Fruit fly (Drosophila melanogaster) whole organism, embryonic: ENCODE data around the gene Pgm1.

Experiments used
- B-H2 ChIP-seq: fragments of 200-800 bp; sonication (Bioruptor generic); optimal IDR thresholded peaks from 2 replicates; lab custom pipeline; 2018; ENCODE audit warnings: missing biosample characterization, mild to moderate bottlenecking, missing genetic modification characterization
- CG1024 ChIP-seq: fragments of 200-800 bp; sonication (Bioruptor generic); IDR thresholded peaks from 2 replicates; pipeline ENCODE4 v1.3.6; 2022; ENCODE audit warnings: missing biosample characterization, missing genetic modification characterization
- CG11398 ChIP-seq: fragments of 200-800 bp; sonication (Bioruptor generic); optimal IDR thresholded peaks from 2 replicates; lab custom pipeline; 2016; ENCODE audit warnings: missing biosample characterization, missing genetic modification characterization
- CG12299 ChIP-seq: fragments of 200-800 bp; sonication (Bioruptor generic); optimal IDR thresholded peaks from 2 replicates; lab custom pipeline; 2018; ENCODE audit warnings: missing biosample characterization, mild to moderate bottlenecking, missing genetic modification characterization
- CG12769 ChIP-seq: fragments of 200-800 bp; sonication (Bioruptor generic); optimal IDR thresholded peaks from 2 replicates; lab custom pipeline; 2019; ENCODE audit warnings: missing biosample characterization, mild to moderate bottlenecking, missing genetic modification characterization, moderate library complexity
- CG13894 ChIP-seq: fragments of 200-800 bp; sonication (Bioruptor generic); optimal IDR thresholded peaks from 3 replicates; lab custom pipeline; 2018; ENCODE audit warnings: missing biosample characterization, mild to moderate bottlenecking, missing genetic modification characterization, moderate library complexity
- CG15073 ChIP-seq: fragments of 200-800 bp; sonication (Bioruptor generic); optimal IDR thresholded peaks from 2 replicates; lab custom pipeline; 2016; ENCODE audit warnings: missing biosample characterization, missing genetic modification characterization
- CG1832 ChIP-seq: fragments of 200-800 bp; sonication (Bioruptor generic); optimal IDR thresholded peaks from 2 replicates; lab custom pipeline; 2017; ENCODE audit warnings: missing biosample characterization, mild to moderate bottlenecking, missing genetic modification characterization, inconsistent platforms
- CG2712 ChIP-seq: fragments of 200-800 bp; optimal IDR thresholded peaks from 3 replicates; lab custom pipeline; 2019; ENCODE audit warnings: missing biosample characterization, mild to moderate bottlenecking, missing genetic modification characterization, moderate library complexity
- CG32532 ChIP-seq: fragments of 200-800 bp; sonication (Bioruptor generic); IDR thresholded peaks from 2 replicates; pipeline ENCODE4 v1.3.6; 2022; ENCODE audit warnings: missing biosample characterization, missing genetic modification characterization
- CG3726 ChIP-seq: fragments of 200-800 bp; sonication (Bioruptor generic); IDR thresholded peaks from 3 replicates; pipeline ENCODE4, ENCODE4 v1.3.6; 2022; ENCODE audit warnings: missing biosample characterization, missing genetic modification characterization
- CG42726 ChIP-seq: fragments of 200-800 bp; sonication (Bioruptor generic); IDR thresholded peaks from 2 replicates; pipeline ENCODE4 v1.3.6; 2022; ENCODE audit warnings: missing biosample characterization, missing genetic modification characterization; ENCODE audit not compliant: partially characterized antibody
- CG4404 ChIP-seq: fragments of 200-800 bp; sonication (Bioruptor generic); IDR thresholded peaks from 2 replicates; pipeline ENCODE4 v1.3.6; 2022; ENCODE audit warnings: missing biosample characterization, missing genetic modification characterization
- CG4424 ChIP-seq: fragments of 200-800 bp; sonication (Bioruptor generic); optimal IDR thresholded peaks from 3 replicates; lab custom pipeline; 2016; ENCODE audit warnings: missing biosample characterization, missing genetic modification characterization
- CG6683 ChIP-seq: fragments of 200-800 bp; sonication (Bioruptor generic); optimal IDR thresholded peaks from 2 replicates; lab custom pipeline; 2017; ENCODE audit warnings: missing biosample characterization, mild to moderate bottlenecking, missing genetic modification characterization, missing genetic modification reagents
- CG6689 ChIP-seq: fragments of 200-800 bp; sonication (Bioruptor generic); IDR thresholded peaks from 2 replicates; pipeline ENCODE4 v1.3.6; 2022; ENCODE audit warnings: missing biosample characterization, missing genetic modification characterization
- CG6854 ChIP-seq: fragments of 200-800 bp; sonication (Bioruptor generic); optimal IDR thresholded peaks from 3 replicates; lab custom pipeline; 2017; ENCODE audit warnings: missing biosample characterization, mild to moderate bottlenecking, missing genetic modification characterization
- D19A ChIP-seq: fragments of 200-800 bp; optimal IDR thresholded peaks from 3 replicates; lab custom pipeline; 2019; ENCODE audit warnings: missing biosample characterization, mild to moderate bottlenecking, missing genetic modification characterization, moderate library complexity
- Dbx ChIP-seq: fragments of 200-800 bp; sonication (Bioruptor generic); IDR thresholded peaks from 3 replicates; pipeline ENCODE4 v1.3.6; 2022; ENCODE audit warnings: missing biosample characterization, missing genetic modification characterization
- Drgx ChIP-seq: fragments of 200-800 bp; sonication (Bioruptor generic); IDR thresholded peaks from 2 replicates; pipeline ENCODE4 v1.3.6; 2022; ENCODE audit warnings: missing biosample characterization, missing genetic modification characterization
- HLHmδ ChIP-seq: fragments of 200-800 bp; sonication (Bioruptor generic); optimal IDR thresholded peaks from 2 replicates; lab custom pipeline; 2018; ENCODE audit warnings: missing biosample characterization, mild to moderate bottlenecking, missing genetic modification characterization, moderate library complexity
- MBD-R2 ChIP-seq: fragments of 200-800 bp; sonication (Bioruptor generic); IDR thresholded peaks from 2 replicates; pipeline ENCODE4 v1.3.6; 2022; ENCODE audit warnings: missing biosample characterization, missing genetic modification characterization
- Med ChIP-seq: fragments of 200-800 bp; sonication (Bioruptor generic); peaks from one replicate; lab custom pipeline; 2016; ENCODE audit warnings: missing biosample characterization, missing genetic modification characterization, mild to moderate bottlenecking, inconsistent platforms, moderate library complexity
- Pdp1 ChIP-seq, 2 experiments: fragments of 200-800 bp; sonication (Bioruptor generic); optimal IDR thresholded peaks; 3 replicates each; lab custom pipeline; 2016; ENCODE audit warnings: missing biosample characterization in 2 of 2, missing genetic modification characterization in 2 of 2, mild to moderate bottlenecking in 1 of 2, moderate library complexity in 1 of 2
- Six4 ChIP-seq: fragments of 200-800 bp; sonication (Bioruptor generic); optimal IDR thresholded peaks from 2 replicates; lab custom pipeline; 2016; ENCODE audit warnings: missing biosample characterization, missing genetic modification characterization
- Sry-δ ChIP-seq: fragments of 200-800 bp; sonication (Bioruptor generic); optimal IDR thresholded peaks from 2 replicates; lab custom pipeline; 2016; ENCODE audit warnings: missing biosample characterization, missing genetic modification characterization
- Ssrp ChIP-seq: fragments of 200-800 bp; sonication (Bioruptor generic); optimal IDR thresholded peaks from 2 replicates; lab custom pipeline; 2018; ENCODE audit warnings: missing biosample characterization, mild to moderate bottlenecking, missing genetic modification characterization, moderate library complexity
- YL-1 ChIP-seq: fragments of 200-800 bp; sonication (Bioruptor generic); optimal IDR thresholded peaks from 3 replicates; lab custom pipeline; 2017; ENCODE audit warnings: missing biosample characterization, mild to moderate bottlenecking, missing genetic modification characterization
- btn ChIP-seq: fragments of 200-800 bp; sonication (Bioruptor generic); optimal IDR thresholded peaks from 2 replicates; lab custom pipeline; 2016; ENCODE audit warnings: missing biosample characterization, missing genetic modification characterization
- cg ChIP-seq: fragments of 200-800 bp; sonication (Bioruptor generic); optimal IDR thresholded peaks from 3 replicates; lab custom pipeline; 2019; ENCODE audit warnings: missing biosample characterization, mild to moderate bottlenecking, missing genetic modification characterization, moderate library complexity
- corto ChIP-seq: fragments of 200-800 bp; sonication (Bioruptor generic); optimal IDR thresholded peaks from 2 replicates; lab custom pipeline; 2016; ENCODE audit warnings: missing biosample characterization, mild to moderate bottlenecking, missing genetic modification characterization, moderate library complexity
- emc ChIP-seq: fragments of 200-800 bp; sonication (Bioruptor generic); optimal IDR thresholded peaks from 2 replicates; lab custom pipeline; 2016; ENCODE audit warnings: missing biosample characterization, missing genetic modification characterization
- eyg ChIP-seq: fragments of 200-800 bp; sonication (Bioruptor generic); optimal IDR thresholded peaks from 3 replicates; lab custom pipeline; 2016; ENCODE audit warnings: missing biosample characterization, missing genetic modification characterization
- gfzf ChIP-seq: fragments of 200-800 bp; sonication (Bioruptor generic); optimal IDR thresholded peaks from 2 replicates; lab custom pipeline; 2016; ENCODE audit warnings: missing biosample characterization, mild to moderate bottlenecking, missing genetic modification characterization, moderate library complexity
- jumu ChIP-seq: fragments of 200-800 bp; sonication (Bioruptor generic); optimal IDR thresholded peaks from 3 replicates; lab custom pipeline; 2016; ENCODE audit warnings: missing biosample characterization, missing genetic modification characterization
- lab ChIP-seq: fragments of 200-800 bp; sonication (Bioruptor generic); optimal IDR thresholded peaks from 3 replicates; lab custom pipeline; 2017; ENCODE audit warnings: missing biosample characterization, missing genetic modification characterization, mild to moderate bottlenecking, moderate library complexity, missing genetic modification reagents
- pb ChIP-seq: fragments of 200-800 bp; sonication (Bioruptor generic); optimal IDR thresholded peaks from 3 replicates; lab custom pipeline; 2016; ENCODE audit warnings: missing biosample characterization, missing genetic modification characterization
- phol ChIP-seq: fragments of 200-800 bp; sonication (Bioruptor generic); optimal IDR thresholded peaks from 3 replicates; lab custom pipeline; 2018; ENCODE audit warnings: missing biosample characterization, mild to moderate bottlenecking, missing genetic modification characterization, moderate library complexity
- pros ChIP-seq: fragments of 200-800 bp; sonication (Bioruptor generic); optimal IDR thresholded peaks from 3 replicates; lab custom pipeline; 2019; ENCODE audit warnings: missing biosample characterization, mild to moderate bottlenecking, missing genetic modification characterization, moderate library complexity
- repo ChIP-seq: fragments of 200-800 bp; sonication (Bioruptor generic); optimal IDR thresholded peaks from 2 replicates; lab custom pipeline; 2016; ENCODE audit warnings: missing biosample characterization, missing genetic modification characterization
- scrt ChIP-seq: fragments of 200-800 bp; sonication (Bioruptor generic); optimal IDR thresholded peaks from 2 replicates; lab custom pipeline; 2018; ENCODE audit warnings: missing biosample characterization, mild to moderate bottlenecking, missing genetic modification characterization, moderate library complexity
- sens ChIP-seq: fragments of 200-800 bp; sonication (Bioruptor generic); peaks from one replicate; lab custom pipeline; 2016; ENCODE audit warnings: missing biosample characterization, missing genetic modification characterization
- sqz ChIP-seq: fragments of 200-800 bp; sonication (Bioruptor generic); optimal IDR thresholded peaks from 3 replicates; lab custom pipeline; 2018; ENCODE audit warnings: missing biosample characterization, mild to moderate bottlenecking, missing genetic modification characterization
- stwl ChIP-seq: fragments of 200-800 bp; sonication (Bioruptor generic); optimal IDR thresholded peaks from 3 replicates; lab custom pipeline; 2018; ENCODE audit warnings: missing biosample characterization, mild to moderate bottlenecking, missing genetic modification characterization, moderate library complexity
- wdn ChIP-seq: fragments of 200-800 bp; sonication (Bioruptor generic); IDR thresholded peaks from 2 replicates; pipeline ENCODE4 v1.3.6; 2022; ENCODE audit warnings: missing biosample characterization, missing genetic modification characterization
- z ChIP-seq: fragments of 200-800 bp; sonication (Bioruptor generic); IDR thresholded peaks from 3 replicates; pipeline ENCODE4 v1.3.6; 2022; ENCODE audit warnings: missing biosample characterization, missing genetic modification characterization

The Pgm1 gene

DNA sequence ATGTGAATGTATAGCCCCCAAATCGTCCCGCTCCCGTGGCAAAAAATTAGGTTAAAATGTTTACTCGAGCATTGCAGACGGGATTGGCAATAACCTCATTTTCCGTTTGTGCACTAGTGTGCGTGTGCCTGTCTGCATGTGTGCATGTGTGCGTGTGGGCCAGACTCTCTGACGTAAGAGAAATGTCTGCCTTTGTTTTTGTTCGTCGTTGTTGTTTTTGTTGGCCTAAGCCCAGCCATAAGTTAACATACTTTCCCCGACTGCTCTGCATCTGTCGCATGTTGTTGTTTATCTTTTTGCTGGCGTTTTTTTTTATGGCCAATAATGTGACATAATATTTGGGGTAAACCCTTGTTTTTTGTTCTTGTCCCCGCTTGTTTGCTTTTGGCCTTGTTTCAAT is 17.0 kb upstream of the Pgm1 start (continued):
- TF ChIP-seq YL-1 (GFP tag; lab: Kevin White, UChicago) (no peak), CG3726 (0 out of 3 replicates have a peak, but pooled peaks have one; percentile 52), CG42726 (no peak), CG1024 (GFP tag; lab: Robert Waterston, UW) (no peak), pb (GFP tag; lab: Kevin White, UChicago) (no peak), z (GFP tag; lab: Robert Waterston, UW) (no peak), D19A (tag; lab: Kevin White, UChicago) (no peak), CG13894 (peak; percentile 19), stwl (tag; lab: Kevin White, UChicago) (no peak), corto (GFP tag; lab: Kevin White, UChicago) (no peak), Ssrp (tag; lab: Kevin White, UChicago) (no peak), sens (GFP tag; lab: Kevin White, UChicago) (no peak), pros (no peak), jumu (GFP tag; lab: Kevin White, UChicago) (no peak), CG11398 (GFP tag; lab: Kevin White, UChicago) (no peak), cg (GFP tag; lab: Kevin White, UChicago) (peak; percentile 47), CG4424 (no peak), CG12299 (tag; lab: Kevin White, UChicago) (no peak), Pdp1 (GFP tag; optimal IDR thresholded peaks at IDR 0.05; lab: Kevin White, UChicago) (peak in 1 of 2 experiments; percentile 74), CG6854 (GFP tag; lab: Kevin White, UChicago) (no peak), MBD-R2 (GFP tag; lab: Robert Waterston, UW) (no peak), btn (no peak), Sry-δ (GFP tag; lab: Kevin White, UChicago) (no peak), eyg (no peak), CG12769 (tag; lab: Kevin White, UChicago) (peak; percentile 45), Six4 (no peak), HLHmδ (no peak), phol (tag; lab: Kevin White, UChicago) (no peak), Med (peak; percentile 72), wdn (GFP tag; lab: Robert Waterston, UW) (no peak), lab (GFP tag; lab: Kevin White, UChicago) (no peak), repo (GFP tag; lab: Kevin White, UChicago) (no peak), B-H2 (GFP tag; lab: Kevin White, UChicago) (no peak), CG15073 (GFP tag; lab: Kevin White, UChicago) (no peak), Dbx (GFP tag; lab: Robert Waterston, UW) (no peak), scrt (no peak)
- TF ChIP-seq, all 482 proteins: peak for 8

DNA sequence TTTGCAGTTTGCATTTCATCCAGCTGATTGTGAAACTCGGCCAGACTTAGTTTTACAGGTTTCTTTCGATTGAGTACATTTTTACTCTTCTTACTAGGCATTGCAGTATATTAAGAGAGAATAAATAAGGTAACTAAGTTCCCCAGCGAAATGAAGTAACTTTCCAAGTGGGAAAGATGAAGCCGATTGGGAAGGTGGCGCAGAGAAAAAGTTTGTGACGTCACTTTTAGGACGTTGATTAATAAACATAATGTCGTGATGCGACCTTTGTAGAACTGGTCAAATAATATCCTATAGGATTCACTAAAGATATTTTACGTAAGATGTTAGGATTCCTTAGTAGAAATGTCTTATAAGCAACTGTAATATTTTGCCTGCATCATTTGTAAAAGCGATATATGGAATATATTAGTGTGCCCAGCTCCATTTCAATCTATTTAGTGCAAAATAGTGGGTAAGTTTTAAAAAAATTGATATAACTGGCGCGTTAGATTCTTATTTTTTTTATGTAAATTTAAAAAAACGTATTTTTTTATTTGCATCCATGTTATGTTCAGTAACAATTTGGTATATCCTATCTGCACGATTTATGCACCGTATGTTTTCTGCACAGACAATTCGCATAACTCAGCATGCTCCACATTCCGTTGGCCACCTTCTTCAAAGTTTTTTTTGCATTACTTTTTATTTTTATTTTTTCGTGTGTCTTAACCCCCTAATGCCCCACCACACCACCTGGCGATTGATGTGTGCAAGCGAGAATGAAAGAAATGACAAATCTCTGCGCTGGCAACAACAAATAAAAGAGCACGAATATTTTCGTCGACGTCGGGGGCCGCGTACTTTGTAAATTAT is 15.6 kb upstream of the Pgm1 start, which contains the start of gene CG32152:
Gene CG32152, minus strand, starts transcription at position 352 of the 855 bp plus-strand sequence.
- TF ChIP-seq CG2712 (peak; percentile 4), stwl (tag; lab: Kevin White, UChicago) (peak; percentile 70), emc (GFP tag; lab: Kevin White, UChicago) (no peak), sqz (GFP tag; lab: Kevin White, UChicago) (no peak), CG4404 (GFP tag; lab: Robert Waterston, UW) (no peak), CG6689 (peak; percentile 97), CG32532 (no peak), sens (GFP tag; lab: Kevin White, UChicago) (peak; percentile 67), gfzf (peak; percentile 43), Med (peak; percentile 69), CG4424 (peak; percentile 14), CG6683 (no peak), CG1832 (GFP tag; lab: Kevin White, UChicago) (no peak), Drgx (GFP tag; lab: Robert Waterston, UW) (peak; percentile 70; the same call in 1 of the 2 replicates)
